Worm (Caenorhabditis elegans) whole organism, mixed stage, embryonic: ENCODE results near the gene rps-25.

Experiments used
- blmp-1 ChIP-seq: fragments of 150-350 bp; optimal IDR thresholded peaks from 2 replicates; lab custom pipeline; 2014; ENCODE audit warnings: missing biosample characterization, missing genetic modification characterization
- ceh-83 ChIP-seq: fragments of 200-800 bp; sonication (Bioruptor generic); optimal IDR thresholded peaks from 2 replicates; lab custom pipeline; 2018; ENCODE audit warnings: mild to moderate bottlenecking, missing genetic modification characterization, missing compliant biosample characterization
- ces-1 ChIP-seq: fragments of 150-350 bp; optimal IDR thresholded peaks from 2 replicates; lab custom pipeline; 2014; ENCODE audit warnings: missing biosample characterization, missing genetic modification reagents, missing genetic modification characterization
- cnd-1 ChIP-seq: fragments of 200-800 bp; sonication (Bioruptor generic); optimal IDR thresholded peaks from 2 replicates; lab custom pipeline; 2018; ENCODE audit warnings: mild to moderate bottlenecking, missing genetic modification characterization, missing compliant biosample characterization
- drap-1 ChIP-seq: fragments of 200-800 bp; sonication (Bioruptor generic); optimal IDR thresholded peaks from 3 replicates; lab custom pipeline; 2018; ENCODE audit warnings: mild to moderate bottlenecking, missing genetic modification characterization, missing compliant biosample characterization
- elt-1 ChIP-seq: sonication (generic microtip); optimal IDR thresholded peaks from 2 replicates; lab custom pipeline; 2017; ENCODE audit warnings: missing genetic modification characterization, mild to moderate bottlenecking, missing compliant biosample characterization, antibody characterized with exemption, moderate library complexity, borderline replicate concordance; ENCODE audit not compliant: insufficient read depth
- elt-3 ChIP-seq: fragments of 150-350 bp; optimal IDR thresholded peaks from 2 replicates; lab custom pipeline; 2014; ENCODE audit warnings: missing biosample characterization, missing genetic modification characterization
- flh-1 ChIP-seq: fragments of 200-800 bp; sonication (Bioruptor generic); optimal IDR thresholded peaks from 2 replicates; lab custom pipeline; 2018; ENCODE audit warnings: mild to moderate bottlenecking, missing genetic modification characterization, moderate library complexity, missing compliant biosample characterization
- ham-2 ChIP-seq: fragments of 200-800 bp; sonication (Bioruptor generic); optimal IDR thresholded peaks from 2 replicates; lab custom pipeline; 2018; ENCODE audit warnings: mild to moderate bottlenecking, missing genetic modification characterization, missing compliant biosample characterization
- lin-13 ChIP-seq: fragments of 150-350 bp; optimal IDR thresholded peaks from 2 replicates; lab custom pipeline; 2014; ENCODE audit warnings: missing biosample characterization, missing genetic modification characterization
- lin-32 ChIP-seq: fragments of 200-800 bp; sonication (Bioruptor generic); optimal IDR thresholded peaks from 2 replicates; lab custom pipeline; 2018; ENCODE audit warnings: mild to moderate bottlenecking, missing genetic modification characterization, missing compliant biosample characterization
- mep-1 ChIP-seq: fragments of 150-350 bp; optimal IDR thresholded peaks from 2 replicates; lab custom pipeline; 2017; ENCODE audit warnings: missing biosample characterization, missing genetic modification reagents, missing genetic modification characterization, inconsistent platforms
- mls-2 ChIP-seq: sonication (generic microtip); optimal IDR thresholded peaks from 2 replicates; lab custom pipeline; 2016; ENCODE audit warnings: mild to moderate bottlenecking, missing genetic modification characterization, moderate library complexity, missing compliant biosample characterization
- nhr-12 ChIP-seq: fragments of 150-350 bp; optimal IDR thresholded peaks from 2 replicates; lab custom pipeline; 2014; ENCODE audit warnings: missing biosample characterization, missing genetic modification characterization
- nhr-2 ChIP-seq: fragments of 150-350 bp; optimal IDR thresholded peaks from 2 replicates; lab custom pipeline; 2014; ENCODE audit warnings: missing biosample characterization, missing genetic modification characterization
- nhr-28 ChIP-seq: fragments of 150-350 bp; optimal IDR thresholded peaks from 2 replicates; lab custom pipeline; 2014; ENCODE audit warnings: missing biosample characterization, missing genetic modification characterization
- nhr-76 ChIP-seq: sonication (generic microtip); optimal IDR thresholded peaks from 2 replicates; lab custom pipeline; 2017; ENCODE audit warnings: missing biosample characterization, missing genetic modification characterization
- pha-4 ChIP-seq: fragments of 150-350 bp; optimal IDR thresholded peaks from 2 replicates; lab custom pipeline; 2018; ENCODE audit warnings: missing biosample characterization, missing genetic modification reagents, missing genetic modification characterization
- sem-2 ChIP-seq: fragments of 200-800 bp; sonication (Bioruptor generic); optimal IDR thresholded peaks from 2 replicates; lab custom pipeline; 2018; ENCODE audit warnings: mild to moderate bottlenecking, missing genetic modification characterization, missing compliant biosample characterization
- snpc-4 ChIP-seq: fragments of 150-350 bp; optimal IDR thresholded peaks from 2 replicates; lab custom pipeline; 2014; ENCODE audit warnings: missing biosample characterization, missing genetic modification characterization
- sptf-1 ChIP-seq: sonication (generic microtip); optimal IDR thresholded peaks from 2 replicates; lab custom pipeline; 2017; ENCODE audit warnings: mild to moderate bottlenecking, missing genetic modification characterization, moderate library complexity, missing compliant biosample characterization
- tbx-8 ChIP-seq: fragments of 200-800 bp; sonication (Bioruptor generic); optimal IDR thresholded peaks from 2 replicates; lab custom pipeline; 2018; ENCODE audit warnings: mild to moderate bottlenecking, missing genetic modification characterization, moderate library complexity, missing compliant biosample characterization
- unc-120 ChIP-seq: sonication (generic microtip); optimal IDR thresholded peaks from 2 replicates; lab custom pipeline; 2017; ENCODE audit warnings: missing genetic modification characterization, missing compliant biosample characterization; ENCODE audit not compliant: poor library complexity, severe bottlenecking
- unc-39 ChIP-seq: fragments of 150-350 bp; optimal IDR thresholded peaks from 2 replicates; lab custom pipeline; 2014; ENCODE audit warnings: missing biosample characterization, missing genetic modification characterization
- unc-62 ChIP-seq: fragments of 150-350 bp; optimal IDR thresholded peaks from 2 replicates; lab custom pipeline; 2014; ENCODE audit warnings: missing biosample characterization, missing genetic modification reagents, missing genetic modification characterization
- zip-8 ChIP-seq: fragments of 150-350 bp; optimal IDR thresholded peaks from 2 replicates; lab custom pipeline; 2014; ENCODE audit warnings: missing biosample characterization, missing genetic modification characterization
- ztf-11 ChIP-seq: fragments of 150-350 bp; optimal IDR thresholded peaks from 2 replicates; lab custom pipeline; 2014; ENCODE audit warnings: missing biosample characterization, missing genetic modification characterization

The rps-25 gene

DNA sequence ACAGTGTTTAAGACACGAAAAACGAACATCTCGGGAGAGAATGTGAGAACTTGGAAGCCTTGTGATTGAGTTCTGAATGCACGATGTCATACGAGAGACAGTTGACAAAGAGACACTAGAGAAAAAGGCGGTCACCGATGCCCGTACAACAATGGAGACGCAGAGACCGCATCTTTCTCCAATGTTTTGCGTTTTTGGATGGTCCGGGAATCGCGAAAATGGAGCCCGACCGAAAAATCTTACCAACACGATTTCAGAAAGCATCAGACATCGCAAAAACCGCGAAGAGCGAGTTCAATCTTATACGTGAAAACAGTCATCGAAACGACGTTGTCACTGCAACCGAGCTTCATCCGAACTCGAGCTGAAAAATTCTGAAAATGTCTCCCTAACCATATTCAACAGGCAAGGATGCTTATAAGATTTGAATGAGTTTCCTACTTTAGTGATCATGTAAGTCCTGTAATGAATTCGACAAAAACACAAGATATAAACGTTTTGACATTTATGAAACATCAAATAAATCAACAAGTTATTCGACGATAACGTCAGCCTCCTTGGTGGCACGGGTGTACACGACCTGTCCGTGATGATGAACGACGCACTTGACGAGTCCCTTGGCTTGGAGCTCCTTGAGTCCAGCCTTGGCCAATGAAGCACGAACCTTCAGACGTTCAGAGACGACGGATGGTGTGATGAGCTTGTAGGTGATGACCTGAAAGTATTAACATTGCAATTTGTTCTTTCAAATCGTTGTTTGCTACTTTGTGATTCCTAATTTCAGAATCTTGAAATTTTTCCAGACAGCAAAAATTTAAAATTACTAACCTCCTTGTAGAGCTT is 582 bp downstream of the rps-25 start, which contains the start of gene inx-7:
inx-7 (minus strand) TSS at position 37 of the 843 bp plus-strand sequence.
- TF ChIP-seq blmp-1 (tag; lab: Kevin White, UChicago) = no peak
- no peak for TF ChIP-seq ham-2 (GFP tag; lab: Kevin White, UChicago)
- no peak for TF ChIP-seq drap-1
- TF ChIP-seq sem-2 (GFP tag; lab: Kevin White, UChicago) = no peak
- no peak for TF ChIP-seq lin-13 (tag; lab: Kevin White, UChicago)
- TF ChIP-seq snpc-4 (tag; lab: Kevin White, UChicago) = no peak
- no peak for TF ChIP-seq unc-39 (tag; lab: Kevin White, UChicago)
- TF ChIP-seq lin-32 = no peak
- TF ChIP-seq flh-1 (GFP tag; lab: Kevin White, UChicago) = no peak
- no peak for TF ChIP-seq nhr-2 (tag; lab: Kevin White, UChicago)
- no peak for TF ChIP-seq mep-1 (tag; lab: Kevin White, UChicago)
- no peak for TF ChIP-seq ztf-11 (tag; lab: Kevin White, UChicago)
- no peak for TF ChIP-seq sptf-1 (tag; lab: Kevin White, UChicago)
- TF ChIP-seq pha-4 (tag; lab: Kevin White, UChicago) = no peak
- TF ChIP-seq ceh-83 (GFP tag; lab: Kevin White, UChicago) = no peak
- TF ChIP-seq unc-120 (tag; lab: Kevin White, UChicago) = no peak
- no peak for TF ChIP-seq elt-1 (tag; lab: Kevin White, UChicago)
- no peak for TF ChIP-seq nhr-28

ce11 chrIV:5945455-5945854 is 1.9 kb downstream of the rps-25 start:
- TF ChIP-seq nhr-76 (tag; lab: Kevin White, UChicago) (no peak), nhr-12 (tag; lab: Kevin White, UChicago) (no peak), tbx-8 (GFP tag; lab: Kevin White, UChicago) (no peak), sptf-1 (tag; lab: Kevin White, UChicago) (no peak), flh-1 (GFP tag; lab: Kevin White, UChicago) (no peak), drap-1 (no peak)

ce11 chrIV:5944172-5944571 is 3.2 kb downstream of the rps-25 start:
- TF ChIP-seq zip-8 (no peak), unc-62 (GFP tag; lab: Kevin White, UChicago) (no peak), snpc-4 (tag; lab: Kevin White, UChicago) (no peak), lin-32 (no peak), nhr-76 (tag; lab: Kevin White, UChicago) (no peak), elt-3 (no peak)

- TF ChIP-seq cnd-1 (tag; lab: Kevin White, UChicago) = no peak
- no peak for TF ChIP-seq lin-13 (tag; lab: Kevin White, UChicago)
- no peak for TF ChIP-seq elt-3
- TF ChIP-seq ceh-83 (GFP tag; lab: Kevin White, UChicago) = no peak
- peak; percentile 18 for TF ChIP-seq nhr-2 (tag; lab: Kevin White, UChicago)
- no peak for TF ChIP-seq nhr-76 (tag; lab: Kevin White, UChicago)
- TF ChIP-seq nhr-28 = no peak
- TF ChIP-seq ces-1 (GFP tag; lab: Kevin White, UChicago) = peak; percentile 50
- TF ChIP-seq lin-32 = no peak
Measured at ce11 chrIV:5941236-5941976, 6.0 kb downstream of the rps-25 start, which contains the start of gene pfkb-1.2. TSS of gene pfkb-1.2 (plus strand) at chrIV:5941926.

- TF ChIP-seq nhr-12 (tag; lab: Kevin White, UChicago) (no peak), mep-1 (tag; lab: Kevin White, UChicago) (no peak), drap-1 (no peak), mls-2 (no peak)
Measured at ce11 chrIV:5940608-5941007, 6.8 kb downstream of the rps-25 start.
